Worm (Caenorhabditis elegans): ENCODE measurements around the gene pfd-5.

pfd-5 gene

DNA sequence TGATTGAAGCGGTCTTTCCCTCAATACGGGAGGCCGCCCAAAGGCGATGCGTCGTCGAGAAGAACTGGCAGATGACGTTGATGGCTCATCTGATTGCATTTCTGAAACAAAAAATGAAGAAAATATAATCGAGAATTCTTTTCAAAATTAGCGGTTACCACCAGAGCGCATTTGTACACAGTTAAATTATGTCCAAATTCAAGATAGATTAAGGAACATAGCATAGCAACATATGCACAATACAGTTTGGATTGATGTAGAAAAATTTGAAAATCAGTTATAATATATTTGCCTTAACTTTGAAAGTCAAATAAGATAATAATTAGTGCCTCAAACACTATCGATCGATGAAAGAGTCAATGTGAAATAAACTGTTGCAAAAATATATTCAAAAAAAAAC, 31.0 kb upstream of the pfd-5 start, which contains the start of gene R151.8:
R151.8 (minus strand) TSS at position 101 of the 400 bp plus-strand sequence.
- TF ChIP-seq med-1 (GFP tag; optimal IDR thresholded peaks at IDR 0.05; ENCODE audit: insufficient read depth) (no peak), T22C8.4 (GFP tag; IDR thresholded peaks at IDR 0.05) (no peak), ztf-29 (GFP tag; IDR thresholded peaks at IDR 0.05) (no peak), ztf-23 (GFP tag; IDR thresholded peaks at IDR 0.05) (no peak), ref-1 (GFP tag; conservative IDR thresholded peaks at IDR 0.05) (no peak), flt-1 (GFP tag; IDR thresholded peaks at IDR 0.05) (no peak), tab-1 (GFP tag; IDR thresholded peaks at IDR 0.05) (no peak), klf-2 (GFP tag; conservative IDR thresholded peaks at IDR 0.05) (no peak), cog-1 (tag; optimal IDR thresholded peaks at IDR 0.05) (no peak)

- no peak for TF ChIP-seq klf-2 (GFP tag; conservative IDR thresholded peaks at IDR 0.05)
- no peak for TF ChIP-seq cog-1 (tag; optimal IDR thresholded peaks at IDR 0.05)
- TF ChIP-seq ref-1 (GFP tag; conservative IDR thresholded peaks at IDR 0.05): no peak
- TF ChIP-seq T22C8.4 (GFP tag; IDR thresholded peaks at IDR 0.05): no peak
- no peak for TF ChIP-seq ztf-29 (GFP tag; IDR thresholded peaks at IDR 0.05)
- TF ChIP-seq flt-1 (GFP tag; IDR thresholded peaks at IDR 0.05): no peak
- no peak for TF ChIP-seq med-1 (GFP tag; optimal IDR thresholded peaks at IDR 0.05; ENCODE audit: insufficient read depth)
- no peak for TF ChIP-seq ztf-23 (GFP tag; IDR thresholded peaks at IDR 0.05)
Observed at ce11 chrIII:7226607-7227006, 27.9 kb upstream of the pfd-5 start, which contains the start of gene hsp-75. TSS of gene hsp-75 (minus strand) at chrIII:7226707.

ce11 chrIII:7223029-7223428, 24.3 kb upstream of the pfd-5 start, which contains the start of gene der-2:
TSS of gene der-2 (minus strand) at chrIII:7223129.
- TF ChIP-seq cog-1 (tag; optimal IDR thresholded peaks at IDR 0.05) (no peak), ztf-23 (GFP tag; IDR thresholded peaks at IDR 0.05) (no peak), klf-2 (GFP tag; conservative IDR thresholded peaks at IDR 0.05) (no peak), flt-1 (GFP tag; IDR thresholded peaks at IDR 0.05) (no peak), tab-1 (GFP tag; IDR thresholded peaks at IDR 0.05) (no peak), med-1 (GFP tag; optimal IDR thresholded peaks at IDR 0.05; ENCODE audit: insufficient read depth) (no peak), T22C8.4 (GFP tag; IDR thresholded peaks at IDR 0.05) (no peak), ztf-29 (GFP tag; IDR thresholded peaks at IDR 0.05) (no peak), ref-1 (GFP tag; conservative IDR thresholded peaks at IDR 0.05) (no peak)

DNA sequence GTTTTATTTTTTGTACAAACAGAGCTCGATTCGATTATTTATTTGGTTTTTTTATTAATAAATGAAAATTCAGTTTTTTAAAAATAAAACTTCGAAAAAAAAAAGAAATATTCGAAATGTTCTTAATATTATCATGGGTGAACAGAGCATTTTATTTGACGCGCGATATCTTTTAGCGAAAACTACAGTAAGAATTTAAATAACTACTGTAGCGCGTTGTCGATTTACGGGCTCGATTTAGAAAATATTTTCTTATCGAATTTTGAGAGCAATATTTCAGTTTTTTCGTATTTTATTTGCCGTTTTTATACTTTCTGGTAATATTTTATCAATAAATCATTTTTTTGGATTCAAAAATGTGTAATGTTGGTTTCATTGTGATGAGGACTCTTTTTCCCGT, 22.4 kb upstream of the pfd-5 start:
- TF ChIP-seq klf-2 (GFP tag; conservative IDR thresholded peaks at IDR 0.05): no peak
- TF ChIP-seq ztf-29 (GFP tag; IDR thresholded peaks at IDR 0.05): no peak
- no peak for TF ChIP-seq flt-1 (GFP tag; IDR thresholded peaks at IDR 0.05)
- no peak for TF ChIP-seq tab-1 (GFP tag; IDR thresholded peaks at IDR 0.05)
- TF ChIP-seq cog-1 (tag; optimal IDR thresholded peaks at IDR 0.05): no peak
- TF ChIP-seq ztf-23 (GFP tag; IDR thresholded peaks at IDR 0.05): no peak
- no peak for TF ChIP-seq med-1 (GFP tag; optimal IDR thresholded peaks at IDR 0.05; ENCODE audit: insufficient read depth)
- no peak for TF ChIP-seq ref-1 (GFP tag; conservative IDR thresholded peaks at IDR 0.05)
- no peak for TF ChIP-seq T22C8.4 (GFP tag; IDR thresholded peaks at IDR 0.05)

DNA sequence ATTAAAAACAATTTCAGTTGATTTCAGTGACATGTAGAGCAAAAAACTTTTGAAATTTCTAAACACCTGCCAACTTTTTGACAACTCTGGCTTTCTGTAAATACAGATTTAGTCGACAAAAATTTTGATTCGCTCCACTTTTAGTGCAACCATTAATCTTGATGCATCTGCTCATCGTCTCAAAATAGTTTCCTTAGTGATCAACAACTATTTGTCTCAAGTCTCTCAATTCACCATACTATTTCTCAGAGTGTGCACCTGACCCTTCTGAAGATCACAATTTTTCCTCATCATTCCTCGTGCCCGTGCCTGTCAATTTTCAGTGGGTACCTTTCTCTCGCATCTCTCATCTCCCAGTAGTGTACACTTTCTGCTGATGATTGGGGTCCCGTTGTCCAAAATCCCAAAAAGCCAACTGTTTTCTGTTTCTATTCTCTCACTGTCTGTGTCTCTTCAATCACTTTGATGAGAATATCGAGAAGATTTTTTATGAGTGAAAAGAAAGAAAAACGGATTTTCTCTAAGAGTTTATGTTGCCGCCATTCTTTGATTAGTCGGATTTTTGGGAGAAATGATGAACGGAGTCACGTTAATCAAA, 18.3 kb upstream of the pfd-5 start:
- TF ChIP-seq ztf-29 (GFP tag; IDR thresholded peaks at IDR 0.05): no peak
- TF ChIP-seq klf-2 (GFP tag; conservative IDR thresholded peaks at IDR 0.05): no peak
- no peak for TF ChIP-seq med-1 (GFP tag; optimal IDR thresholded peaks at IDR 0.05; ENCODE audit: insufficient read depth)
- no peak for TF ChIP-seq cog-1 (tag; optimal IDR thresholded peaks at IDR 0.05)
- no peak for TF ChIP-seq T22C8.4 (GFP tag; IDR thresholded peaks at IDR 0.05)
- TF ChIP-seq ztf-23 (GFP tag; IDR thresholded peaks at IDR 0.05): no peak
- no peak for TF ChIP-seq flt-1 (GFP tag; IDR thresholded peaks at IDR 0.05)
- TF ChIP-seq tab-1 (GFP tag; IDR thresholded peaks at IDR 0.05): no peak
- TF ChIP-seq ref-1 (GFP tag; conservative IDR thresholded peaks at IDR 0.05): no peak

DNA sequence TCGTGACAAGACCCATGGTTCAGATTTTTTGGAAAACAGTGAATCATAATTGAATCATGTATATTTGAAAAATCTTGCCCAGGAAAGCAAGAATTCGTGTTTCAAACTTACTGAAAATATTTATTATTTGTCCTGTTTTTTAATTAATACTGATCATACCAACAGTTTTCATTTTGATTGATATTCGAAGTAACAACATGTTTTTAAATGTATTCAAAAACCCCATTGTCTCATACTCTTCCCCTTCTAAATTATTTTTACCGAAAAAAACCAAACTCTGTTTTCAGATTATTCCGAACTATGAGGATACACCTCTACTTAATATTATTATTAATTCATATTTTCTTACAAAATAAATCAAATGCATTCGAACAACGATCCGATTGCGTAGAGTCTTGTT, 17.5 kb upstream of the pfd-5 start, which contains the start of gene R151.1:
R151.1 (plus strand) TSS at position 301 of the 400 bp plus-strand sequence.
- TF ChIP-seq klf-2 (GFP tag; conservative IDR thresholded peaks at IDR 0.05) (no peak), med-1 (GFP tag; optimal IDR thresholded peaks at IDR 0.05; ENCODE audit: insufficient read depth) (no peak), ztf-23 (GFP tag; IDR thresholded peaks at IDR 0.05) (no peak), tab-1 (GFP tag; IDR thresholded peaks at IDR 0.05) (no peak), cog-1 (tag; optimal IDR thresholded peaks at IDR 0.05) (no peak), T22C8.4 (GFP tag; IDR thresholded peaks at IDR 0.05) (no peak), flt-1 (GFP tag; IDR thresholded peaks at IDR 0.05) (no peak), ref-1 (GFP tag; conservative IDR thresholded peaks at IDR 0.05) (no peak), ztf-29 (GFP tag; IDR thresholded peaks at IDR 0.05) (no peak)

DNA sequence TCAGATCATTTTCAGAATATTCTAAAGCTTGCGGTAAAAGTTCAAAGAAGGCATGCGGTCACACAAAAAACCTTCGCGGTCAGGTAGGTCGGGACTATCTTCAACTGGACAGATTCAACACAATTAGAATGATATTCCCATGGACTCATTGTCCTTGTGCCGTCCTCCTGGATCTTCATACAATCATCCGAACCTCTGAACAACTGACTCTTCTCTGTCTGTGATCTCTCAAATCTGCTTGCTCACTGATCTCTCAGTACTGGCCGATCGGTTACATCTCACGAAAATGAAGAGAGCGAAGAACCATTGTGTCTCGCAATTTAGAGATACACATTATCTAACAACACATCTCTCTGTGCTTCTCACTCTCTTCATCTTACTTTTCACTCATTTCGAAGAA, 16.8 kb upstream of the pfd-5 start:
- TF ChIP-seq tab-1 (GFP tag; IDR thresholded peaks at IDR 0.05) (no peak), ztf-23 (GFP tag; IDR thresholded peaks at IDR 0.05) (no peak), cog-1 (tag; optimal IDR thresholded peaks at IDR 0.05) (no peak), klf-2 (GFP tag; conservative IDR thresholded peaks at IDR 0.05) (no peak), ztf-29 (GFP tag; IDR thresholded peaks at IDR 0.05) (no peak), T22C8.4 (GFP tag; IDR thresholded peaks at IDR 0.05) (no peak), flt-1 (GFP tag; IDR thresholded peaks at IDR 0.05) (no peak)

DNA sequence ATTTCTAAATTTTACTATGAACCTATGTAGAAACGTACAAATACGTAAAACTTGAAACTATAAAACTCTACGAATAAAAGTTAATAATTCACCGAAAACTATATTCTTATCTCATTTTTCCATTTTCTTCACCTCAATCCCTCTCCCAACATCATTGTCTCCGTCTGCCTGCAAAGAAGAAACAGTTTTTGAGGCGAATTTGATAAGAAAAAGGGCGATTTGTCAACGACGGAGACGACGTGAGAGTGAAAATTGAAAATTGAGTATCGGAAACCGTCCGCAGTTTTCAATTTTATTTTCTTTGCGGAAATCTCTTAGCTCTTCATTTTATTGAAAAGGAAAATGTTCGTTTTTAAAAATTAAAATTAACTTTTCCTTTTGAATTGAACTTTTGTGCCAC, 13.3 kb upstream of the pfd-5 start:
- TF ChIP-seq cog-1 (tag; optimal IDR thresholded peaks at IDR 0.05) (no peak), ref-1 (GFP tag; conservative IDR thresholded peaks at IDR 0.05) (no peak), T22C8.4 (GFP tag; IDR thresholded peaks at IDR 0.05) (no peak), med-1 (GFP tag; optimal IDR thresholded peaks at IDR 0.05; ENCODE audit: insufficient read depth) (no peak), tab-1 (GFP tag; IDR thresholded peaks at IDR 0.05) (no peak), flt-1 (GFP tag; IDR thresholded peaks at IDR 0.05) (no peak), ztf-29 (GFP tag; IDR thresholded peaks at IDR 0.05) (no peak), klf-2 (GFP tag; conservative IDR thresholded peaks at IDR 0.05) (no peak), ztf-23 (GFP tag; IDR thresholded peaks at IDR 0.05) (no peak)

DNA sequence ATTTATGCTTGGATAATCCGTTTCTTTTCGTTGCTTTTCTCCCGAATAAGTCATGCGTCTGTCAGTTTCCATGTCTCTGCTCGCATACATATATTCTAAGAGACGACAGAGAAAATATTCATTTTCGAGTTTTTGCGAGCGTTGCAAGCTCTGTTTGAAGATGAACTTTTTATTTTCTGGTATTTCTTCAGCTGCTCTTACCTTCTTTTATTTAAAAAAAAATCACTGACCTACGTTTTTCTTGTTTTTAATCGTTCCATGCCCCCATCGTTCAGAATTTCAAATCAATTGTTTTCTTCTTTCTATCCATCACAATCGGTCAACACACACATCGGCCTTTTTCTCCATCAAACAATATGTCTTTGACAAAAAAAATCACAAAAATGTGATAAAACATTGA, 11.8 kb upstream of the pfd-5 start:
- TF ChIP-seq T22C8.4 (GFP tag; IDR thresholded peaks at IDR 0.05) (no peak), ztf-29 (GFP tag; IDR thresholded peaks at IDR 0.05) (no peak), ztf-23 (GFP tag; IDR thresholded peaks at IDR 0.05) (no peak), klf-2 (GFP tag; conservative IDR thresholded peaks at IDR 0.05) (no peak), cog-1 (tag; optimal IDR thresholded peaks at IDR 0.05) (no peak), flt-1 (GFP tag; IDR thresholded peaks at IDR 0.05) (no peak), tab-1 (GFP tag; IDR thresholded peaks at IDR 0.05) (no peak)

Measured in whole organism, midembryonic.